Worm (Caenorhabditis elegans): Measurements from ENCODE around the gene dnj-22.

ce11 chrV:8499407-8499806 is 37.5 kb upstream of the dnj-22 start:
- TF ChIP-seq che-1 (tag; optimal IDR thresholded peaks at IDR 0.05) (no peak), lim-6 (tag; optimal IDR thresholded peaks at IDR 0.05) (no peak), nhr-11 (tag; optimal IDR thresholded peaks at IDR 0.05) (no peak), ceh-9 (tag; optimal IDR thresholded peaks at IDR 0.05) (no peak), hlh-13 (GFP tag; optimal IDR thresholded peaks at IDR 0.05) (no peak), hlh-30 (tag; optimal IDR thresholded peaks at IDR 0.05; ENCODE audit: insufficient read depth) (no peak), npax-4 (tag; optimal IDR thresholded peaks at IDR 0.05) (no peak), elt-2 (tag; optimal IDR thresholded peaks at IDR 0.05) (no peak), ceh-22 (tag; optimal IDR thresholded peaks at IDR 0.05) (no peak), fkh-6 (tag; optimal IDR thresholded peaks at IDR 0.05) (no peak), tbx-2 (tag; optimal IDR thresholded peaks at IDR 0.05) (no peak), gmeb-2 (tag; optimal IDR thresholded peaks at IDR 0.05) (no peak)
